Fruit fly (Drosophila melanogaster): ENCODE measurements around the gene Trmt61.

Trmt61 gene

DNA sequence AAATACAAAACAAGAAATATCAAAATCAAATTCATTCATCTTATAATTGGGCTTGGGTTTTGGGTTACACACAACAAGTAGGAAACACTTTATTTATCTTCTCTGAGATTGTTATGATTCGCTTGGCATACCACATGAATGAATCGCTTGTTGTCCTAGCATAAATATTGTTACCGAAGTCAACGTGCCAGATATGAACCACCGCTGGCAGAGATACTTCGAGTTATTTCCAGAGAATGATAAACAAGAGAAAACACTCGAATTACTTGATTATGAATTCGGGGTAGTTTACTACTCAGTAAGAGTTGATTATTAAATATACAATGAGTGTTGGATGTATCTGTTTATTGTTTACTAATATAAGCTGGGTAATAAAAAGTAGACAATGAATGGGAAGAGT, 47.8 kb upstream of the Trmt61 start (continued):
- no peak for TF ChIP-seq CG8388 (GFP tag; optimal IDR thresholded peaks at IDR 0.05)
- TF ChIP-seq Xrp1 (GFP tag; IDR thresholded peaks at IDR 0.05), result peak; percentile 43; the same call in 1 of the 2 replicates
- no peak for TF ChIP-seq CG8478 (optimal IDR thresholded peaks at IDR 0.05)
- no peak for TF ChIP-seq Gug (GFP tag; IDR thresholded peaks at IDR 0.05)
- TF ChIP-seq CG30431 (GFP tag; optimal IDR thresholded peaks at IDR 0.05), result no peak
- TF ChIP-seq CG9797 (GFP tag; optimal IDR thresholded peaks at IDR 0.05), result no peak
- no peak for TF ChIP-seq CG16779 (GFP tag; IDR thresholded peaks at IDR 0.05)
- TF ChIP-seq Rx (GFP tag; IDR thresholded peaks at IDR 0.05), result no peak
- no peak for TF ChIP-seq CG3065 (GFP tag; optimal IDR thresholded peaks at IDR 0.05)
- peak; percentile 49 for TF ChIP-seq CG17385 (GFP tag; optimal IDR thresholded peaks at IDR 0.05)
- TF ChIP-seq Six4 (GFP tag; optimal IDR thresholded peaks at IDR 0.05), result no peak
- no peak for TF ChIP-seq CG8765 (GFP tag; IDR thresholded peaks at IDR 0.05)
- TF ChIP-seq CG13296 (GFP tag; optimal IDR thresholded peaks at IDR 0.05), result no peak
- TF ChIP-seq insv (GFP tag; optimal IDR thresholded peaks at IDR 0.05), result no peak
- no peak for TF ChIP-seq sima (GFP tag; optimal IDR thresholded peaks at IDR 0.05)
- no peak for TF ChIP-seq CG3163 (GFP tag; optimal IDR thresholded peaks at IDR 0.05)
- TF ChIP-seq CG8290 (GFP tag; optimal IDR thresholded peaks at IDR 0.05), result peak; percentile 41
- peak; percentile 44 to 58 for TF ChIP-seq CG8290 (tag; optimal IDR thresholded peaks at IDR 0.05)
- no peak for TF ChIP-seq CG17802 (tag; optimal IDR thresholded peaks at IDR 0.05)
- no peak for TF ChIP-seq Scr (GFP tag; IDR thresholded peaks at IDR 0.05; ENCODE audit: partially characterized antibody)
- no peak for TF ChIP-seq zfh1 (GFP tag; IDR thresholded peaks at IDR 0.05)
- no peak for TF ChIP-seq CG42726 (GFP tag; IDR thresholded peaks at IDR 0.05; ENCODE audit: partially characterized antibody)
- no peak for TF ChIP-seq Usf (GFP tag; optimal IDR thresholded peaks at IDR 0.05)
- TF ChIP-seq CG12942 (GFP tag; optimal IDR thresholded peaks at IDR 0.05), result no peak
- TF ChIP-seq dan (GFP tag; IDR thresholded peaks at IDR 0.05), result no peak
- TF ChIP-seq gsb (GFP tag; IDR thresholded peaks at IDR 0.05), result no peak
- TF ChIP-seq lola (GFP tag; optimal IDR thresholded peaks at IDR 0.05), result peak in 1 of 3 experiments; percentile 30
- peak; percentile 34 for TF ChIP-seq CG31365 (tag; optimal IDR thresholded peaks at IDR 0.05)
- no peak for TF ChIP-seq C15 (GFP tag; IDR thresholded peaks at IDR 0.05)
- TF ChIP-seq CG16815 (GFP tag; optimal IDR thresholded peaks at IDR 0.05), result no peak
- no peak for TF ChIP-seq slou (GFP tag; optimal IDR thresholded peaks at IDR 0.05)
- peak; percentile 18 for TF ChIP-seq CG1529 (GFP tag; optimal IDR thresholded peaks at IDR 0.05)
- no peak for TF ChIP-seq CG10321 (GFP tag; IDR thresholded peaks at IDR 0.05)
- no peak for TF ChIP-seq CG10654 (GFP tag; optimal IDR thresholded peaks at IDR 0.05)
- TF ChIP-seq fd64A (GFP tag; optimal IDR thresholded peaks at IDR 0.05), result peak; percentile 64
- peak; percentile 67 for TF ChIP-seq CG17568 (GFP tag; optimal IDR thresholded peaks at IDR 0.05)
- no peak for TF ChIP-seq jumu (GFP tag; optimal IDR thresholded peaks at IDR 0.05)
- TF ChIP-seq CG10462 (GFP tag; optimal IDR thresholded peaks at IDR 0.05), result no peak
- no peak for TF ChIP-seq abd-A (tag; optimal IDR thresholded peaks at IDR 0.05)
- peak; percentile 54 for TF ChIP-seq pfk (GFP tag; optimal IDR thresholded peaks at IDR 0.05)
- TF ChIP-seq CG3838 (GFP tag; optimal IDR thresholded peaks at IDR 0.05), result no peak
- TF ChIP-seq sqz (GFP tag; optimal IDR thresholded peaks at IDR 0.05), result peak; percentile 52
- no peak for TF ChIP-seq sim (GFP tag; IDR thresholded peaks at IDR 0.05)
- no peak for TF ChIP-seq CG6175 (GFP tag; IDR thresholded peaks at IDR 0.05)
- no peak for TF ChIP-seq bab2 (GFP tag; optimal IDR thresholded peaks at IDR 0.05)
- no peak for TF ChIP-seq zen2 (GFP tag; IDR thresholded peaks at IDR 0.05; ENCODE audit: partially characterized antibody)
- TF ChIP-seq Hr3 (GFP tag; optimal IDR thresholded peaks at IDR 0.05), result no peak
- TF ChIP-seq croc (GFP tag; conservative IDR thresholded peaks at IDR 0.05), result no peak
- TF ChIP-seq CG18011 (GFP tag; optimal IDR thresholded peaks at IDR 0.05), result no peak
- TF ChIP-seq chm (GFP tag; IDR thresholded peaks at IDR 0.05), result peak; percentile 63; the same call in 1 of the 2 replicates
- no peak for TF ChIP-seq CG2889 (GFP tag; IDR thresholded peaks at IDR 0.05)
- peak; percentile 5 for TF ChIP-seq grau (tag; optimal IDR thresholded peaks at IDR 0.05)
- TF ChIP-seq nerfin-1 (tag; optimal IDR thresholded peaks at IDR 0.05), result peak; percentile 57
